Worm (Caenorhabditis elegans) whole organism, midembryonic: Measurements from ENCODE around the gene nhr-273.

Experiments
- T22C8.4 ChIP-seq: fragments of 200-800 bp; sonication (Bioruptor generic); IDR thresholded peaks from 2 replicates; pipeline ENCODE4 v1.3.6; 2022; ENCODE audit warnings: missing genetic modification characterization, missing compliant biosample characterization
- cog-1 ChIP-seq: sonication (generic microtip); optimal IDR thresholded peaks from 2 replicates; lab custom pipeline; 2016; ENCODE audit warnings: missing genetic modification characterization, missing compliant biosample characterization
- flt-1 ChIP-seq: fragments of 200-800 bp; sonication (Bioruptor generic); IDR thresholded peaks from 2 replicates; pipeline ENCODE4 v1.3.6; 2022; ENCODE audit warnings: missing genetic modification characterization, missing compliant biosample characterization
- klf-2 ChIP-seq: fragments of 200-800 bp; sonication (Bioruptor generic); conservative IDR thresholded peaks from 2 replicates; pipeline ENCODE4 v1.3.6; 2022; ENCODE audit warnings: missing genetic modification reagents, missing genetic modification characterization, missing compliant biosample characterization
- med-1 ChIP-seq: sonication (generic microtip); optimal IDR thresholded peaks from 2 replicates; lab custom pipeline; 2017; ENCODE audit warnings: missing genetic modification characterization, mild to moderate bottlenecking, missing compliant biosample characterization, antibody characterized with exemption, missing genetic modification reagents; ENCODE audit not compliant: insufficient read depth
- ref-1 ChIP-seq: fragments of 200-800 bp; sonication (Bioruptor generic); conservative IDR thresholded peaks from 2 replicates; pipeline ENCODE4 v1.3.6; 2022; ENCODE audit warnings: missing genetic modification reagents, missing genetic modification characterization, missing compliant biosample characterization
- tab-1 ChIP-seq: fragments of 200-800 bp; sonication (Bioruptor generic); IDR thresholded peaks from 2 replicates; pipeline ENCODE4 v1.3.6; 2022; ENCODE audit warnings: missing genetic modification characterization, missing compliant biosample characterization
- ztf-23 ChIP-seq: fragments of 200-800 bp; sonication (Bioruptor generic); IDR thresholded peaks from 2 replicates; pipeline ENCODE4 v1.3.6; 2022; ENCODE audit warnings: missing genetic modification reagents, missing genetic modification characterization, missing compliant biosample characterization
- ztf-29 ChIP-seq: fragments of 200-800 bp; sonication (Bioruptor generic); IDR thresholded peaks from 2 replicates; pipeline ENCODE4 v1.3.6; 2022; ENCODE audit warnings: missing genetic modification reagents, missing genetic modification characterization, missing compliant biosample characterization

The nhr-273 gene

ce11 chrII:4433146-4433545 is 2.0 kb upstream of the nhr-273 start, which contains the start of gene nhr-109:
Gene nhr-109 (plus strand): TSS chrII:4433367.
- TF ChIP-seq ref-1 (GFP tag; lab: Robert Waterston, UW): no peak
- no peak for TF ChIP-seq cog-1 (tag; lab: Kevin White, UChicago)
- no peak for TF ChIP-seq med-1 (GFP tag; lab: Kevin White, UChicago)
- no peak for TF ChIP-seq ztf-29
- no peak for TF ChIP-seq T22C8.4
- no peak for TF ChIP-seq flt-1
- no peak for TF ChIP-seq klf-2
- TF ChIP-seq ztf-23: no peak
- no peak for TF ChIP-seq tab-1

ce11 chrII:4434278-4434677 is 822 bp upstream of the nhr-273 start:
- TF ChIP-seq klf-2 (no peak), T22C8.4 (no peak), tab-1 (no peak), ref-1 (GFP tag; lab: Robert Waterston, UW) (no peak), cog-1 (tag; lab: Kevin White, UChicago) (no peak)

- no peak for TF ChIP-seq ref-1 (GFP tag; lab: Robert Waterston, UW)
- no peak for TF ChIP-seq flt-1
- no peak for TF ChIP-seq tab-1
- no peak for TF ChIP-seq ztf-23
- TF ChIP-seq klf-2: no peak
- no peak for TF ChIP-seq med-1 (GFP tag; lab: Kevin White, UChicago)
- TF ChIP-seq cog-1 (tag; lab: Kevin White, UChicago): no peak
- no peak for TF ChIP-seq T22C8.4
- no peak for TF ChIP-seq ztf-29
Observed at ce11 chrII:4438601-4439000, 3.5 kb downstream of the nhr-273 start, which contains the start of gene nhr-16. Gene nhr-16 (plus strand): TSS chrII:4438805.

ce11 chrII:4441278-4441677 is 6.2 kb downstream of the nhr-273 start:
- no peak for TF ChIP-seq tab-1

- TF ChIP-seq T22C8.4 (no peak), ztf-29 (no peak), cog-1 (tag; lab: Kevin White, UChicago) (no peak)
Observed at ce11 chrII:4444811-4445210, 9.7 kb downstream of the nhr-273 start.

- TF ChIP-seq med-1 (GFP tag; lab: Kevin White, UChicago) (no peak), tab-1 (no peak), cog-1 (tag; lab: Kevin White, UChicago) (no peak), flt-1 (no peak)
Observed at ce11 chrII:4453051-4453450, 18.0 kb downstream of the nhr-273 start, which contains the start of gene twk-2. Gene twk-2 (minus strand): TSS chrII:4453151.

- no peak for TF ChIP-seq T22C8.4
- no peak for TF ChIP-seq tab-1
- no peak for TF ChIP-seq ztf-23
- no peak for TF ChIP-seq klf-2
- TF ChIP-seq flt-1: no peak
- TF ChIP-seq ref-1 (GFP tag; lab: Robert Waterston, UW): no peak
- no peak for TF ChIP-seq med-1 (GFP tag; lab: Kevin White, UChicago)
- no peak for TF ChIP-seq ztf-29
- TF ChIP-seq cog-1 (tag; lab: Kevin White, UChicago): no peak
Observed at ce11 chrII:4453453-4453852, 18.4 kb downstream of the nhr-273 start.

ce11 chrII:4454823-4455222 is 19.7 kb downstream of the nhr-273 start:
- TF ChIP-seq med-1 (GFP tag; lab: Kevin White, UChicago): no peak
- no peak for TF ChIP-seq tab-1
- TF ChIP-seq flt-1: no peak
- no peak for TF ChIP-seq T22C8.4
- no peak for TF ChIP-seq ztf-29
- TF ChIP-seq ref-1 (GFP tag; lab: Robert Waterston, UW): no peak
- no peak for TF ChIP-seq cog-1 (tag; lab: Kevin White, UChicago)
- no peak for TF ChIP-seq klf-2
- TF ChIP-seq ztf-23: no peak

- TF ChIP-seq ztf-29: no peak
- TF ChIP-seq ztf-23: no peak
- TF ChIP-seq ref-1 (GFP tag; lab: Robert Waterston, UW): no peak
- TF ChIP-seq cog-1 (tag; lab: Kevin White, UChicago): no peak
Observed at ce11 chrII:4456024-4456423, 20.9 kb downstream of the nhr-273 start.

ce11 chrII:4460297-4460696 is 25.2 kb downstream of the nhr-273 start:
- TF ChIP-seq ztf-29: no peak
- no peak for TF ChIP-seq ref-1 (GFP tag; lab: Robert Waterston, UW)
- no peak for TF ChIP-seq klf-2

ce11 chrII:4460851-4461250 is 25.8 kb downstream of the nhr-273 start, which contains the start of the genes T12C9.7 and vps-18:
Gene T12C9.7 (minus strand): TSS chrII:4460951.
Gene vps-18 (plus strand): TSS chrII:4461130.
- no peak for TF ChIP-seq tab-1
- TF ChIP-seq klf-2: no peak
- TF ChIP-seq flt-1: no peak
- no peak for TF ChIP-seq ztf-29
- TF ChIP-seq cog-1 (tag; lab: Kevin White, UChicago): no peak
- no peak for TF ChIP-seq ref-1 (GFP tag; lab: Robert Waterston, UW)
- no peak for TF ChIP-seq med-1 (GFP tag; lab: Kevin White, UChicago)
- TF ChIP-seq ztf-23: no peak
- no peak for TF ChIP-seq T22C8.4

- TF ChIP-seq cog-1 (tag; lab: Kevin White, UChicago): no peak
- no peak for TF ChIP-seq klf-2
- no peak for TF ChIP-seq T22C8.4
- no peak for TF ChIP-seq ref-1 (GFP tag; lab: Robert Waterston, UW)
- no peak for TF ChIP-seq tab-1
- no peak for TF ChIP-seq med-1 (GFP tag; lab: Kevin White, UChicago)
- no peak for TF ChIP-seq ztf-29
- TF ChIP-seq ztf-23: no peak
- no peak for TF ChIP-seq flt-1
Observed at ce11 chrII:4462842-4463241, 27.7 kb downstream of the nhr-273 start.
